Fruit fly (Drosophila melanogaster) whole organism, embryonic: ENCODE results near the gene PNKP.

Experiments
- Asciz ChIP-seq: fragments of 200-800 bp; sonication (Bioruptor generic); optimal IDR thresholded peaks from 2 replicates; lab custom pipeline; 2017; ENCODE audit warnings: missing biosample characterization, mild to moderate bottlenecking, missing genetic modification characterization, missing genetic modification reagents
- Awh ChIP-seq: fragments of 200-800 bp; sonication (Bioruptor generic); IDR thresholded peaks from 2 replicates; pipeline ENCODE4, ENCODE4 v1.3.6; 2022; ENCODE audit warnings: missing biosample characterization, missing genetic modification characterization
- CG10267 ChIP-seq: fragments of 200-800 bp; sonication (Bioruptor generic); optimal IDR thresholded peaks from 2 replicates; lab custom pipeline; 2018; ENCODE audit warnings: missing biosample characterization, mild to moderate bottlenecking, missing genetic modification characterization, moderate library complexity
- CG10321 ChIP-seq: fragments of 200-800 bp; sonication (Bioruptor generic); IDR thresholded peaks from 2 replicates; pipeline ENCODE4 v1.3.6; 2022; ENCODE audit warnings: missing biosample characterization, missing genetic modification characterization
- CG10462 ChIP-seq: fragments of 200-800 bp; sonication (Bioruptor generic); optimal IDR thresholded peaks from 2 replicates; lab custom pipeline; 2016; ENCODE audit warnings: missing biosample characterization, missing genetic modification characterization
- CG12219 ChIP-seq: fragments of 200-800 bp; sonication (Bioruptor generic); optimal IDR thresholded peaks from 3 replicates; lab custom pipeline; 2018; ENCODE audit warnings: missing biosample characterization, mild to moderate bottlenecking, missing genetic modification characterization
- CG12236 ChIP-seq: fragments of 200-800 bp; sonication (Bioruptor generic); optimal IDR thresholded peaks from 2 replicates; lab custom pipeline; 2016; ENCODE audit warnings: missing biosample characterization, missing genetic modification characterization
- CG15269 ChIP-seq: fragments of 200-800 bp; sonication (Bioruptor generic); optimal IDR thresholded peaks from 2 replicates; lab custom pipeline; 2018; ENCODE audit warnings: missing biosample characterization, mild to moderate bottlenecking, missing genetic modification characterization, moderate library complexity
- CG1529 ChIP-seq: fragments of 200-800 bp; sonication (Bioruptor generic); optimal IDR thresholded peaks from 3 replicates; lab custom pipeline; 2018; ENCODE audit warnings: missing biosample characterization, missing genetic modification characterization
- CG15479 ChIP-seq: fragments of 200-800 bp; sonication (Bioruptor generic); optimal IDR thresholded peaks from 3 replicates; lab custom pipeline; 2019; ENCODE audit warnings: missing biosample characterization, mild to moderate bottlenecking, missing genetic modification characterization, moderate library complexity
- CG17568 ChIP-seq: fragments of 200-800 bp; sonication (Bioruptor generic); optimal IDR thresholded peaks from 2 replicates; lab custom pipeline; 2018; ENCODE audit warnings: missing biosample characterization, mild to moderate bottlenecking, missing genetic modification characterization, moderate library complexity
- CG17912 ChIP-seq: fragments of 200-800 bp; sonication (Bioruptor generic); optimal IDR thresholded peaks from 2 replicates; lab custom pipeline; 2018; ENCODE audit warnings: missing biosample characterization, mild to moderate bottlenecking, missing genetic modification characterization
- CG18262 ChIP-seq: fragments of 200-800 bp; optimal IDR thresholded peaks from 3 replicates; lab custom pipeline; 2019; ENCODE audit warnings: missing biosample characterization, mild to moderate bottlenecking, missing genetic modification characterization, moderate library complexity
- CG18476 ChIP-seq: fragments of 200-800 bp; sonication (Bioruptor generic); optimal IDR thresholded peaks from 2 replicates; lab custom pipeline; 2016; ENCODE audit warnings: missing biosample characterization, mild to moderate bottlenecking, missing genetic modification characterization
- CG2120 ChIP-seq: fragments of 200-800 bp; sonication (Bioruptor generic); optimal IDR thresholded peaks from 3 replicates; lab custom pipeline; 2016; ENCODE audit warnings: missing biosample characterization, missing genetic modification characterization
- CG2678 ChIP-seq: fragments of 200-800 bp; sonication (Bioruptor generic); optimal IDR thresholded peaks from 3 replicates; lab custom pipeline; 2019; ENCODE audit warnings: missing biosample characterization, mild to moderate bottlenecking, missing genetic modification characterization, moderate library complexity
- CG31365 ChIP-seq: fragments of 200-800 bp; sonication (Bioruptor generic); optimal IDR thresholded peaks from 2 replicates; lab custom pipeline; 2018; ENCODE audit warnings: missing biosample characterization, mild to moderate bottlenecking, missing genetic modification characterization
- CG32772 ChIP-seq: fragments of 200-800 bp; sonication (Bioruptor generic); IDR thresholded peaks from 2 replicates; pipeline ENCODE4 v1.3.6; 2022; ENCODE audit warnings: missing biosample characterization, missing genetic modification characterization
- CG34376 ChIP-seq: fragments of 200-800 bp; sonication (Bioruptor generic); optimal IDR thresholded peaks from 2 replicates; lab custom pipeline; 2018; ENCODE audit warnings: missing biosample characterization, mild to moderate bottlenecking, missing genetic modification characterization
- CG42726 ChIP-seq: fragments of 200-800 bp; sonication (Bioruptor generic); IDR thresholded peaks from 2 replicates; pipeline ENCODE4 v1.3.6; 2022; ENCODE audit warnings: missing biosample characterization, missing genetic modification characterization; ENCODE audit not compliant: partially characterized antibody
- CG4360 ChIP-seq: fragments of 200-800 bp; sonication (Bioruptor generic); IDR thresholded peaks from 2 replicates; pipeline ENCODE4 v1.3.6; 2022; ENCODE audit warnings: missing biosample characterization, missing genetic modification characterization
- CG4820 ChIP-seq: fragments of 200-800 bp; sonication (Bioruptor generic); optimal IDR thresholded peaks from 3 replicates; lab custom pipeline; 2016; ENCODE audit warnings: missing biosample characterization, missing genetic modification characterization
- CG6254 ChIP-seq: fragments of 200-800 bp; sonication (Bioruptor generic); optimal IDR thresholded peaks from 3 replicates; lab custom pipeline; 2017; ENCODE audit warnings: mild to moderate bottlenecking, missing biosample characterization, missing genetic modification reagents, missing genetic modification characterization
- CG6272 ChIP-seq: fragments of 200-800 bp; sonication (Bioruptor generic); IDR thresholded peaks from 2 replicates; pipeline ENCODE4 v1.3.6; 2022; ENCODE audit warnings: missing biosample characterization, missing genetic modification characterization
- CG8281 ChIP-seq: fragments of 200-800 bp; sonication (Bioruptor generic); optimal IDR thresholded peaks from 2 replicates; lab custom pipeline; 2018; ENCODE audit warnings: missing biosample characterization, mild to moderate bottlenecking, missing genetic modification characterization, moderate library complexity
- CG9437 ChIP-seq: fragments of 200-800 bp; sonication (Bioruptor generic); optimal IDR thresholded peaks from 2 replicates; lab custom pipeline; 2018; ENCODE audit warnings: missing biosample characterization, mild to moderate bottlenecking, missing genetic modification characterization
- CG9932 ChIP-seq: fragments of 200-800 bp; sonication (Bioruptor generic); IDR thresholded peaks from 2 replicates; pipeline ENCODE4 v1.3.6; 2022; ENCODE audit warnings: missing biosample characterization, missing genetic modification characterization
- Chrac-16 ChIP-seq: fragments of 200-800 bp; sonication (Bioruptor generic); optimal IDR thresholded peaks from 3 replicates; lab custom pipeline; 2016; ENCODE audit warnings: missing biosample characterization, missing genetic modification characterization
- Drgx ChIP-seq: fragments of 200-800 bp; sonication (Bioruptor generic); IDR thresholded peaks from 2 replicates; pipeline ENCODE4 v1.3.6; 2022; ENCODE audit warnings: missing biosample characterization, missing genetic modification characterization
- E2f1 ChIP-seq: fragments of 200-800 bp; sonication (Bioruptor generic); IDR thresholded peaks from 2 replicates; pipeline ENCODE4 v1.3.6; 2022; ENCODE audit warnings: missing biosample characterization, missing genetic modification characterization
- Elba2 ChIP-seq: fragments of 200-800 bp; sonication (Bioruptor generic); optimal IDR thresholded peaks from 3 replicates; lab custom pipeline; 2016; ENCODE audit warnings: missing biosample characterization, missing genetic modification characterization
- Fer3 ChIP-seq: fragments of 200-800 bp; sonication (Bioruptor generic); optimal IDR thresholded peaks from 2 replicates; lab custom pipeline; 2018; ENCODE audit warnings: missing biosample characterization, mild to moderate bottlenecking, missing genetic modification characterization, moderate library complexity
- MTF-1 ChIP-seq: fragments of 200-800 bp; sonication (Bioruptor generic); optimal IDR thresholded peaks from 2 replicates; lab custom pipeline; 2018; ENCODE audit warnings: missing biosample characterization, mild to moderate bottlenecking, missing genetic modification characterization, borderline replicate concordance
- Nf-YB ChIP-seq: fragments of 200-800 bp; sonication (Bioruptor generic); optimal IDR thresholded peaks from 3 replicates; lab custom pipeline; 2019; ENCODE audit warnings: missing biosample characterization, mild to moderate bottlenecking, missing genetic modification characterization, moderate library complexity
- Optix ChIP-seq: fragments of 200-800 bp; sonication (Bioruptor generic); IDR thresholded peaks from 3 replicates; pipeline ENCODE4 v1.3.6; 2022; ENCODE audit warnings: missing biosample characterization, missing genetic modification characterization
- Scr ChIP-seq: fragments of 200-800 bp; sonication (Bioruptor generic); IDR thresholded peaks from 2 replicates; pipeline ENCODE4 v1.3.6; 2022; ENCODE audit warnings: missing biosample characterization, missing genetic modification characterization; ENCODE audit not compliant: partially characterized antibody
- YL-1 ChIP-seq: fragments of 200-800 bp; sonication (Bioruptor generic); optimal IDR thresholded peaks from 3 replicates; lab custom pipeline; 2017; ENCODE audit warnings: missing biosample characterization, mild to moderate bottlenecking, missing genetic modification characterization
- dati ChIP-seq: fragments of 200-800 bp; sonication (Bioruptor generic); IDR thresholded peaks from 2 replicates; pipeline ENCODE4 v1.3.6; 2022; ENCODE audit warnings: missing biosample characterization, missing genetic modification characterization
- eve ChIP-seq, 2 experiments: fragments of >200 bp; optimal IDR thresholded peaks; 2 replicates each; lab custom pipeline; 2017; ENCODE audit warnings: missing biosample characterization in 2 of 2, missing genetic modification characterization in 2 of 2
- h ChIP-seq: fragments of >200 bp; optimal IDR thresholded peaks from 2 replicates; lab custom pipeline; 2017
- lola ChIP-seq, 3 experiments: fragments of >200 bp in 2 of 3; fragments of 200-800 bp in 1 of 3; sonication (Bioruptor generic) in 1 of 3; optimal IDR thresholded peaks; 2 replicates each; lab custom pipeline; 2017 to 2019; ENCODE audit warnings: missing biosample characterization in 3 of 3, missing genetic modification characterization in 3 of 3, mild to moderate bottlenecking in 1 of 3, moderate library complexity in 1 of 3
- mld ChIP-seq: fragments of 200-800 bp; sonication (Bioruptor generic); IDR thresholded peaks from 3 replicates; pipeline ENCODE4 v1.3.6; 2022; ENCODE audit warnings: missing biosample characterization, missing genetic modification characterization; ENCODE audit not compliant: partially characterized antibody
- nau ChIP-seq: fragments of 200-800 bp; sonication (Bioruptor generic); optimal IDR thresholded peaks from 3 replicates; lab custom pipeline; 2017; ENCODE audit warnings: missing biosample characterization, mild to moderate bottlenecking, missing genetic modification characterization, missing genetic modification reagents
- otp ChIP-seq: fragments of 200-800 bp; sonication (Bioruptor generic); IDR thresholded peaks from 3 replicates; pipeline ENCODE4, ENCODE4 v1.3.6; 2022; ENCODE audit warnings: missing biosample characterization, missing genetic modification characterization
- pita ChIP-seq: fragments of 200-800 bp; sonication (Bioruptor generic); optimal IDR thresholded peaks from 2 replicates; lab custom pipeline; 2017; ENCODE audit warnings: missing biosample characterization, mild to moderate bottlenecking, missing genetic modification characterization
- repo ChIP-seq: fragments of 200-800 bp; sonication (Bioruptor generic); optimal IDR thresholded peaks from 2 replicates; lab custom pipeline; 2016; ENCODE audit warnings: missing biosample characterization, missing genetic modification characterization
- seq ChIP-seq: fragments of 200-800 bp; sonication (Bioruptor generic); IDR thresholded peaks from 2 replicates; pipeline ENCODE4 v1.3.6; 2022; ENCODE audit warnings: missing biosample characterization, missing genetic modification characterization
- tin ChIP-seq: fragments of 200-800 bp; sonication (Bioruptor generic); optimal IDR thresholded peaks from 3 replicates; lab custom pipeline; 2016; ENCODE audit warnings: missing biosample characterization, missing genetic modification characterization
- vvl ChIP-seq: fragments of 200-800 bp; sonication (Bioruptor generic); IDR thresholded peaks from 2 replicates; pipeline ENCODE4 v1.3.6; 2022; ENCODE audit warnings: missing biosample characterization, missing genetic modification characterization
- wor ChIP-seq: fragments of 200-800 bp; sonication (Bioruptor generic); IDR thresholded peaks from 2 replicates; pipeline ENCODE4 v1.3.6; 2022; ENCODE audit warnings: missing biosample characterization, missing genetic modification characterization
- z ChIP-seq: fragments of 200-800 bp; sonication (Bioruptor generic); IDR thresholded peaks from 3 replicates; pipeline ENCODE4 v1.3.6; 2022; ENCODE audit warnings: missing biosample characterization, missing genetic modification characterization

The PNKP gene

dm6 chr3R:8340675-8341275 lies 2.5 kb downstream of the PNKP start, which contains the start of the genes COX7A and Arl2 (continued):
- TF ChIP-seq YL-1 (GFP tag; lab: Kevin White, UChicago) (peak; percentile 96), CG31365 (peak; percentile 8), h (lab: Kevin White, UChicago) (no peak), CG12236 (GFP tag; lab: Kevin White, UChicago) (no peak), CG42726 (GFP tag; lab: Robert Waterston, UW) (peak; percentile 87; the same call in 1 of the 2 replicates), CG15269 (tag; lab: Kevin White, UChicago) (no peak), E2f1 (GFP tag; lab: Robert Waterston, UW) (0 out of 2 replicates have a peak, but pooled peaks have one; percentile 17), CG12219 (GFP tag; lab: Kevin White, UChicago) (no peak), CG4820 (GFP tag; lab: Kevin White, UChicago) (no peak), Asciz (GFP tag; lab: Kevin White, UChicago) (no peak), CG10462 (GFP tag; lab: Kevin White, UChicago) (no peak), CG2120 (peak; percentile 11), CG18262 (tag; lab: Kevin White, UChicago) (no peak), CG4360 (no peak), seq (GFP tag; lab: Robert Waterston, UW) (no peak), nau (GFP tag; lab: Kevin White, UChicago) (no peak), Elba2 (no peak), CG17912 (no peak), Awh (no peak), CG6272 (GFP tag; lab: Robert Waterston, UW) (no peak), CG9437 (GFP tag; lab: Kevin White, UChicago) (no peak), CG6254 (no peak), repo (GFP tag; lab: Kevin White, UChicago) (no peak), Scr (GFP tag; lab: Robert Waterston, UW) (peak; percentile 93), CG2678 (tag; lab: Kevin White, UChicago) (no peak), otp (GFP tag; lab: Robert Waterston, UW) (no peak), tin (GFP tag; lab: Kevin White, UChicago) (no peak), pita (GFP tag; lab: Kevin White, UChicago) (no peak), CG15479 (no peak), MTF-1 (no peak), mld (GFP tag; lab: Robert Waterston, UW) (peak; percentile 93), Drgx (no peak), wor (GFP tag; lab: Robert Waterston, UW) (no peak), CG10321 (GFP tag; lab: Robert Waterston, UW) (no peak), CG10267 (tag; lab: Kevin White, UChicago) (peak; percentile 22), vvl (GFP tag; lab: Robert Waterston, UW) (0 out of 2 replicates have a peak, but pooled peaks have one; percentile 39), CG17568 (no peak), Optix (GFP tag; lab: Robert Waterston, UW) (no peak), CG32772 (GFP tag; lab: Robert Waterston, UW) (no peak), CG9932 (GFP tag; lab: Robert Waterston, UW) (no peak), Nf-YB (GFP tag; lab: Kevin White, UChicago) (no peak), CG34376 (GFP tag; lab: Kevin White, UChicago) (no peak), Chrac-16 (GFP tag; lab: Kevin White, UChicago) (no peak), Fer3 (no peak), CG18476 (no peak), dati (no peak), z (GFP tag; lab: Robert Waterston, UW) (no peak), CG8281 (tag; lab: Kevin White, UChicago) (no peak), CG1529 (GFP tag; lab: Kevin White, UChicago) (no peak), lola (GFP tag; optimal IDR thresholded peaks at IDR 0.05; lab: Kevin White, UChicago) (no peak), eve (GFP tag; optimal IDR thresholded peaks at IDR 0.05; lab: Kevin White, UChicago) (no peak)
